Fruit fly (Drosophila melanogaster): ENCODE results near the gene Arl2.

Arl2 gene

DNA sequence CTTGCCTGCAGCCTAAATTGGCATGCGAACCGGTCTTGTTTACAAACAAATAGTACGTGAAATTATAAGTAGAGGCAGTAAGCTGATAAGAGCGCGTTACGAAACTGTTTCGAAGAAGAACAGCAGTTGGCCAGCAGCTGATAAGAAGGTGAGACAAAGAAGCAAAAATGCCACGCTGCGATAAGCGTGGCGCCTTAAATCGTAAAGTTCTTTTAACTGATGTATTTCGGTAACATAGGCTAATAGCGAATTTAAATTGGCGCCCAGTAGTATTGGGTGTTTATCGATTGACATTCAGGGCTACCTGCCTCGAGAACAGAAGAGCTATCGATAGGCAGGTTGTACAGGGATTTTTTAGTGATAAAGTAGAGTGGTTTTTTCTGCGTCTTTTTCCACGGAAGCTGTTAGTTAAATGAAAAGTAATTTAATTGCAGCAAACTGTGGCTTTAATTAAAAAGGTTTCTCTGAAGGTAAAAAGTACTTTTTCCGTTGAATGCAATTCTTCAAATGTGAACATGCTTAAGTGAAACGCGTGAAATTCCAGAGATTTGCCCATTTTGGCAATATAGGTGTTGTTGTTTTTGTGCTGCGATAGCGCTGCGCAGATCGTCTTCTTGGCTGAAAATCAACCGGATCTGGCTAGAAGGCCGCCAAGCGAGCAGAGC lies 15.9 kb downstream of the Arl2 start, which contains the start of gene stck (continued):
- no peak for TF ChIP-seq usp (GFP tag; optimal IDR thresholded peaks at IDR 0.05)
- TF ChIP-seq insv (GFP tag; optimal IDR thresholded peaks at IDR 0.05): no peak
- TF ChIP-seq sens (GFP tag): peak; percentile 58
- peak; percentile 14 for TF ChIP-seq CG10267 (tag; optimal IDR thresholded peaks at IDR 0.05)
- TF ChIP-seq CG14667 (GFP tag; IDR thresholded peaks at IDR 0.05): no peak
- TF ChIP-seq fd102C (GFP tag; optimal IDR thresholded peaks at IDR 0.05): no peak
- TF ChIP-seq Trl (optimal IDR thresholded peaks at IDR 0.05): no peak
- TF ChIP-seq Trl (GFP tag; optimal IDR thresholded peaks at IDR 0.05): no peak
- TF ChIP-seq CG12769 (tag; optimal IDR thresholded peaks at IDR 0.05): no peak
- peak; percentile 94 for TF ChIP-seq Dp (GFP tag; optimal IDR thresholded peaks at IDR 0.05)
- no peak for TF ChIP-seq CG1792 (GFP tag; optimal IDR thresholded peaks at IDR 0.05)
- no peak for TF ChIP-seq luna (GFP tag; optimal IDR thresholded peaks at IDR 0.05)
- no peak for TF ChIP-seq Dip2 (GFP tag; IDR thresholded peaks at IDR 0.05)
- no peak for TF ChIP-seq Taf1 (GFP tag; IDR thresholded peaks at IDR 0.05)
- no peak for TF ChIP-seq CG31224 (GFP tag; IDR thresholded peaks at IDR 0.05)
- peak; percentile 30 for TF ChIP-seq CG15601 (tag; optimal IDR thresholded peaks at IDR 0.05)
- no peak for TF ChIP-seq CG12155 (GFP tag; optimal IDR thresholded peaks at IDR 0.05)
- peak; percentile 94 for TF ChIP-seq gfzf (GFP tag; optimal IDR thresholded peaks at IDR 0.05)
- TF ChIP-seq pan (optimal IDR thresholded peaks at IDR 0.05): no peak
- TF ChIP-seq pan (GFP tag; optimal IDR thresholded peaks at IDR 0.05 in 1 of 2, IDR thresholded peaks at IDR 0.05 in 1 of 2): no peak
- TF ChIP-seq sob (GFP tag; IDR thresholded peaks at IDR 0.05): peak; percentile 40; the same call in 1 of the 2 replicates
- peak; percentile 70 for TF ChIP-seq tna (GFP tag; IDR thresholded peaks at IDR 0.05; ENCODE audit: partially characterized antibody)
- no peak for TF ChIP-seq Lhr (GFP tag; optimal IDR thresholded peaks at IDR 0.05)
- no peak for TF ChIP-seq CG14965 (GFP tag; optimal IDR thresholded peaks at IDR 0.05; ENCODE audit: borderline replicate concordance)
- peak; percentile 7 for TF ChIP-seq CG2712 (tag; optimal IDR thresholded peaks at IDR 0.05)
- no peak for TF ChIP-seq Kr (GFP tag; optimal IDR thresholded peaks at IDR 0.05)
- peak; percentile 14 for TF ChIP-seq zen (tag; optimal IDR thresholded peaks at IDR 0.05)
- no peak for TF ChIP-seq Awh (GFP tag; IDR thresholded peaks at IDR 0.05)
- TF ChIP-seq CG10654 (GFP tag; optimal IDR thresholded peaks at IDR 0.05): no peak
- TF ChIP-seq sug (tag; optimal IDR thresholded peaks at IDR 0.05): peak; percentile 76
- no peak for TF ChIP-seq tio (GFP tag; optimal IDR thresholded peaks at IDR 0.05)
- peak; percentile 96 for TF ChIP-seq CG7928 (GFP tag; optimal IDR thresholded peaks at IDR 0.05)
- no peak for TF ChIP-seq sens-2 (GFP tag; IDR thresholded peaks at IDR 0.05)
- TF ChIP-seq CG33213 (GFP tag; optimal IDR thresholded peaks at IDR 0.05): no peak
- no peak for TF ChIP-seq CG14441 (GFP tag; IDR thresholded peaks at IDR 0.05)
- TF ChIP-seq Neu2 (GFP tag; optimal IDR thresholded peaks at IDR 0.05; ENCODE audit: borderline replicate concordance): no peak
- TF ChIP-seq gsb-n (tag; optimal IDR thresholded peaks at IDR 0.05): no peak
- no peak for TF ChIP-seq D19A (tag; optimal IDR thresholded peaks at IDR 0.05)
- no peak for TF ChIP-seq CG5180 (GFP tag; optimal IDR thresholded peaks at IDR 0.05)
- TF ChIP-seq wor (GFP tag; IDR thresholded peaks at IDR 0.05): no peak
- TF ChIP-seq Bgb (GFP tag; IDR thresholded peaks at IDR 0.05; ENCODE audit: partially characterized antibody): peak; percentile 67
- TF ChIP-seq CG18262 (tag; optimal IDR thresholded peaks at IDR 0.05): no peak
- no peak for TF ChIP-seq Hey (tag; optimal IDR thresholded peaks at IDR 0.05)
- no peak for TF ChIP-seq CG6854 (GFP tag; optimal IDR thresholded peaks at IDR 0.05)
- TF ChIP-seq nau (GFP tag; optimal IDR thresholded peaks at IDR 0.05): no peak
- TF ChIP-seq lmd (GFP tag; IDR thresholded peaks at IDR 0.05): no peak
- peak; percentile 5 for TF ChIP-seq abd-A (tag; optimal IDR thresholded peaks at IDR 0.05)
- TF ChIP-seq hth (optimal IDR thresholded peaks at IDR 0.05): no peak
- peak; percentile 61 for TF ChIP-seq Scr (GFP tag; IDR thresholded peaks at IDR 0.05; ENCODE audit: partially characterized antibody)
- TF ChIP-seq CG4360 (GFP tag; IDR thresholded peaks at IDR 0.05): peak; percentile 59; the same call in 1 of the 2 replicates
- no peak for TF ChIP-seq ase (GFP tag; IDR thresholded peaks at IDR 0.05)

Measured in whole organism, embryonic.